Worm (Caenorhabditis elegans) whole organism, L1 larva: ENCODE results near the gene oac-20.
"Not testable (repeated sequence)": the region's sequence is repeated elsewhere in the genome, so short reads cannot be mapped to it uniquely, and the experiment has no call there.

Experiments used
- C16A3.4 ChIP-seq: fragments of 150-350 bp; optimal IDR thresholded peaks from 2 replicates; lab custom pipeline; 2014; ENCODE audit warnings: missing biosample characterization, missing genetic modification characterization
- F16B12.6 ChIP-seq: fragments of 150-350 bp; optimal IDR thresholded peaks from 2 replicates; lab custom pipeline; 2014; ENCODE audit warnings: missing biosample characterization, missing genetic modification characterization
- blmp-1 ChIP-seq: fragments of 150-350 bp; optimal IDR thresholded peaks from 2 replicates; lab custom pipeline; 2014; ENCODE audit warnings: missing biosample characterization, missing genetic modification characterization
- ceh-63 ChIP-seq: fragments of 200-800 bp; sonication (Bioruptor generic); optimal IDR thresholded peaks from 2 replicates; lab custom pipeline; 2018; ENCODE audit warnings: mild to moderate bottlenecking, missing genetic modification characterization, missing compliant biosample characterization
- ceh-8 ChIP-seq: fragments of 200-800 bp; sonication (Bioruptor generic); optimal IDR thresholded peaks from 2 replicates; lab custom pipeline; 2018; ENCODE audit warnings: mild to moderate bottlenecking, missing genetic modification characterization, moderate library complexity, missing compliant biosample characterization
- ceh-82 ChIP-seq, 3 experiments: fragments of 150-350 bp in 1 of 3; sonication (generic microtip) in 2 of 3; optimal IDR thresholded peaks; 2 replicates each; lab custom pipeline; 2014 to 2017; ENCODE audit warnings: missing biosample characterization in 3 of 3, missing genetic modification characterization in 3 of 3
- ceh-88 ChIP-seq: fragments of 200-800 bp; sonication (Bioruptor generic); IDR thresholded peaks from 2 replicates; pipeline ENCODE4 v1.3.6; 2022; ENCODE audit warnings: missing genetic modification characterization, missing compliant biosample characterization
- ces-1 ChIP-seq: fragments of 150-350 bp; optimal IDR thresholded peaks from 2 replicates; lab custom pipeline; 2014; ENCODE audit warnings: missing biosample characterization, missing genetic modification reagents, missing genetic modification characterization
- dpl-1 ChIP-seq, 3 experiments: fragments of 150-350 bp in 2 of 3; sonication (generic microtip) in 1 of 3; optimal IDR thresholded peaks; 2 replicates each; lab custom pipeline; 2014 to 2017; ENCODE audit warnings: missing biosample characterization in 3 of 3, missing genetic modification characterization in 3 of 3, missing genetic modification reagents in 3 of 3
- efl-1 ChIP-seq, 4 experiments: fragments of 150-350 bp; optimal IDR thresholded peaks in 3 of 4; peaks in 1 of 4; 1 replicate in 1 of 4; 2 replicates in 3 of 4; lab custom pipeline; 2014; ENCODE audit warnings: missing biosample characterization in 2 of 4, missing genetic modification characterization in 2 of 4, missing genetic modification reagents in 2 of 4
- egl-13 ChIP-seq: sonication (generic microtip); optimal IDR thresholded peaks from 2 replicates; lab custom pipeline; 2016; ENCODE audit warnings: missing genotype, missing genetic modification reagents, missing genetic modification characterization, missing compliant biosample characterization
- elt-3 ChIP-seq, 6 experiments: fragments of 150-350 bp in 1 of 6; sonication (generic microtip); optimal IDR thresholded peaks; 2 replicates each; lab custom pipeline; 2017 to 2018; ENCODE audit warnings: missing biosample characterization in 6 of 6, missing genetic modification characterization in 6 of 6, inconsistent platforms in 1 of 6
- ets-5 ChIP-seq: fragments of 200-800 bp; sonication (Bioruptor generic); IDR thresholded peaks from 2 replicates; pipeline ENCODE4 v1.3.6; 2022; ENCODE audit warnings: missing genetic modification characterization, missing compliant biosample characterization
- fkh-4 ChIP-seq: sonication (generic microtip); optimal IDR thresholded peaks from 2 replicates; lab custom pipeline; 2016; ENCODE audit warnings: missing compliant biosample characterization, missing genetic modification characterization, borderline replicate concordance
- fkh-8 ChIP-seq: sonication (generic microtip); optimal IDR thresholded peaks from 2 replicates; lab custom pipeline; 2016; ENCODE audit warnings: mild to moderate bottlenecking, missing genetic modification characterization, missing compliant biosample characterization
- fos-1 ChIP-seq: fragments of 150-350 bp; optimal IDR thresholded peaks from 2 replicates; lab custom pipeline; 2014; ENCODE audit warnings: missing biosample characterization, missing genetic modification characterization
- hlh-4 ChIP-seq: sonication (generic microtip); optimal IDR thresholded peaks from 2 replicates; lab custom pipeline; 2016; ENCODE audit warnings: mild to moderate bottlenecking, missing genetic modification characterization, missing compliant biosample characterization
- irx-1 ChIP-seq: sonication (generic microtip); optimal IDR thresholded peaks from 2 replicates; lab custom pipeline; 2016; ENCODE audit warnings: missing genetic modification characterization, missing compliant biosample characterization
- jun-1 ChIP-seq: fragments of 150-350 bp; optimal IDR thresholded peaks from 2 replicates; lab custom pipeline; 2014; ENCODE audit warnings: missing biosample characterization, missing genetic modification reagents, missing genetic modification characterization
- lin-14 ChIP-seq: fragments of 200-800 bp; sonication (Bioruptor generic); optimal IDR thresholded peaks from 2 replicates; lab custom pipeline; 2018; ENCODE audit warnings: mild to moderate bottlenecking, missing genetic modification characterization, moderate library complexity, missing compliant biosample characterization
- lin-35 ChIP-seq, 2 experiments: fragments of 150-350 bp; optimal IDR thresholded peaks; 2 replicates each; lab custom pipeline; 2014; ENCODE audit warnings: missing biosample characterization in 2 of 2, missing genetic modification characterization in 2 of 2, missing genetic modification reagents in 2 of 2
- mab-9 ChIP-seq: fragments of 200-800 bp; sonication (Bioruptor generic); IDR thresholded peaks from 2 replicates; pipeline ENCODE4 v1.3.6; 2022; ENCODE audit warnings: missing genetic modification reagents, missing genetic modification characterization, missing compliant biosample characterization
- mep-1 ChIP-seq: fragments of 150-350 bp; optimal IDR thresholded peaks from 2 replicates; lab custom pipeline; 2014; ENCODE audit warnings: missing biosample characterization, missing genetic modification characterization
- nhr-19 ChIP-seq: fragments of 200-800 bp; sonication (Bioruptor generic); conservative IDR thresholded peaks from 2 replicates; pipeline ENCODE4 v1.3.6; 2022; ENCODE audit warnings: missing genetic modification characterization, missing compliant biosample characterization
- nhr-20 ChIP-seq: sonication (generic microtip); optimal IDR thresholded peaks from 2 replicates; lab custom pipeline; 2016; ENCODE audit warnings: mild to moderate bottlenecking, missing genetic modification characterization, missing compliant biosample characterization
- nhr-237 ChIP-seq: fragments of 150-350 bp; optimal IDR thresholded peaks from 2 replicates; lab custom pipeline; 2014; ENCODE audit warnings: missing biosample characterization, missing genetic modification characterization
- nhr-28 ChIP-seq: fragments of 150-350 bp; optimal IDR thresholded peaks from 2 replicates; lab custom pipeline; 2014; ENCODE audit warnings: missing biosample characterization, missing genetic modification characterization
- nhr-47 ChIP-seq: sonication (generic microtip); optimal IDR thresholded peaks from 2 replicates; lab custom pipeline; 2016; ENCODE audit warnings: mild to moderate bottlenecking, missing genetic modification characterization, moderate library complexity, missing compliant biosample characterization
- nhr-77 ChIP-seq: fragments of 150-350 bp; optimal IDR thresholded peaks from 2 replicates; lab custom pipeline; 2014; ENCODE audit warnings: missing biosample characterization, missing genetic modification characterization
- nhr-85 ChIP-seq: sonication (generic microtip); peaks from one replicate; lab custom pipeline; 2016; ENCODE audit warnings: missing genetic modification characterization, inconsistent platforms, missing compliant biosample characterization
- nhr-90 ChIP-seq: sonication (generic microtip); optimal IDR thresholded peaks from 2 replicates; lab custom pipeline; 2016; ENCODE audit warnings: mild to moderate bottlenecking, missing genetic modification characterization, missing compliant biosample characterization; ENCODE audit not compliant: poor library complexity
- pag-3 ChIP-seq: sonication (generic microtip); optimal IDR thresholded peaks from 2 replicates; lab custom pipeline; 2017; ENCODE audit warnings: missing genetic modification characterization, mild to moderate bottlenecking, missing compliant biosample characterization, antibody characterized with exemption, borderline replicate concordance; ENCODE audit not compliant: insufficient read depth
- pax-3 ChIP-seq: fragments of 200-800 bp; sonication (Bioruptor generic); optimal IDR thresholded peaks from 2 replicates; lab custom pipeline; 2018; ENCODE audit warnings: mild to moderate bottlenecking, missing genetic modification characterization, moderate library complexity, missing compliant biosample characterization
- rnt-1 ChIP-seq: sonication (generic microtip); optimal IDR thresholded peaks from 2 replicates; lab custom pipeline; 2016; ENCODE audit warnings: mild to moderate bottlenecking, missing genetic modification characterization, moderate library complexity, missing compliant biosample characterization
- skn-1 ChIP-seq: fragments of 150-350 bp; optimal IDR thresholded peaks from 2 replicates; lab custom pipeline; 2014; ENCODE audit warnings: missing biosample characterization, missing genetic modification characterization
- snpc-4 ChIP-seq: fragments of 150-350 bp; optimal IDR thresholded peaks from 2 replicates; lab custom pipeline; 2014; ENCODE audit warnings: missing biosample characterization, missing genetic modification characterization
- snu-23 ChIP-seq: sonication (generic microtip); optimal IDR thresholded peaks from 2 replicates; lab custom pipeline; 2016; ENCODE audit warnings: missing genetic modification characterization, missing compliant biosample characterization
- sptf-1 ChIP-seq: fragments of 150-350 bp; optimal IDR thresholded peaks from 2 replicates; lab custom pipeline; 2014; ENCODE audit warnings: missing biosample characterization, missing genetic modification characterization
- sup-37 ChIP-seq: fragments of 200-800 bp; sonication (Bioruptor generic); optimal IDR thresholded peaks from 2 replicates; lab custom pipeline; 2018; ENCODE audit warnings: mild to moderate bottlenecking, missing genetic modification characterization, missing compliant biosample characterization
- tbx-2 ChIP-seq: sonication (generic microtip); optimal IDR thresholded peaks from 2 replicates; lab custom pipeline; 2016; ENCODE audit warnings: missing genetic modification characterization, missing compliant biosample characterization
- unc-130 ChIP-seq: fragments of 150-350 bp; optimal IDR thresholded peaks from 2 replicates; lab custom pipeline; 2017; ENCODE audit warnings: missing biosample characterization, missing genetic modification characterization, inconsistent platforms
- unc-62 ChIP-seq: fragments of 150-350 bp; optimal IDR thresholded peaks from 2 replicates; lab custom pipeline; 2014; ENCODE audit warnings: missing biosample characterization, missing genetic modification reagents, missing genetic modification characterization
- unc-86 ChIP-seq: sonication (generic microtip); optimal IDR thresholded peaks from 2 replicates; lab custom pipeline; 2016; ENCODE audit warnings: missing genetic modification characterization, missing compliant biosample characterization
- unc-98 ChIP-seq: fragments of 200-800 bp; sonication (Bioruptor generic); IDR thresholded peaks from 2 replicates; pipeline ENCODE4 v1.3.6; 2022; ENCODE audit warnings: missing genetic modification characterization, missing compliant biosample characterization
- zag-1 ChIP-seq: fragments of 150-350 bp; optimal IDR thresholded peaks from 2 replicates; lab custom pipeline; 2014; ENCODE audit warnings: missing biosample characterization, missing genetic modification characterization
- zip-4 ChIP-seq: fragments of 200-800 bp; sonication (Bioruptor generic); optimal IDR thresholded peaks from 2 replicates; lab custom pipeline; 2018; ENCODE audit warnings: mild to moderate bottlenecking, missing genetic modification characterization, moderate library complexity, missing compliant biosample characterization

The oac-20 gene

DNA sequence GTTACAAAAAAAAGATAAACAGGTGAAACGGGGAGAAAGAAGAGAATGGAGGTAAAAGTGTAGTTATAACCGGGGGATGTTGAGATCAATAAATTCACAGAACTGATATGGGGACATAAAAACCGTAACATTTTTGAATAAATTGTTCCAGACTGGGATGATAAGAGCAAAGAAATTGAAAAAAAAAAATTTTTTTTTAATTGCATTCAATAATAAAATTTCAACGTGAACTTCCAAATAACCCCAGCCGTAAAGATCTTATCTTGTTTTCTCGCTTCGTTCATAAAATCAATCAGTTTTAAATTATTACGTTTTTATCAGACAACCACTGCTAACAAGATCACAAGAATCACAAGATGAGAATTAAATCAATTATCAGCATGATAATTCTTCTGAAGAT is 13.3 kb downstream of the oac-20 start, which contains the start of gene C06C6.7:
TSS of gene C06C6.7 (plus strand) at position 301 of the 400 bp plus-strand sequence.
- TF ChIP-seq F16B12.6 (tag; lab: Kevin White, UChicago); sptf-1 (tag; lab: Kevin White, UChicago); ceh-82 (tag; optimal IDR thresholded peaks at IDR 0.05; lab: Kevin White, UChicago): not testable (repeated sequence)

DNA sequence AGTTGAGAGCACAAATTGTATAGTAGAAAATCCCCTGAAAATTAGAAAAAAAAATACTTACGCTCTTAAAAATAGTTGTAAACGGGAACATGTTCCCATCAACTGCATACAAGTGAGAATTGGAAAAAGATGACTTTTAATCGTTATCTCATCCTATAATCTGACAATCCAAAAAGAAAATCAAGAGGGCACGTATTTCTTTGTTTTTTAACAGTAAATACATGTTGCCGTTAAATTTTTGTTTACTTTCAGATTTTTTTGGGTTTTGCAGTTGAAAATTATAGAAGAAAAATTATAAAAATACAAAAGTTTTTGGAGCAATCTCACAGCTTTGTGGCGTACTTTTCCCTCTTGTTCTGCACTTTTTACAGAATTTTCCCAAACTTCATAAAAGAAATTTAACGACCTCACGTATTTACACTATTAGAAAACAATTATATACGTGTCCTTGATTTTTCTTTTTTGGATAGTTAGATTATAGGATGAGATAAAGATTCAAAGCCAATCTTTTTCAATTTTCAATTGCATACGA is 18.2 kb downstream of the oac-20 start, which contains the start of the genes C06C6.9 and C06C6.8:
TSS of gene C06C6.9 (minus strand) at position 101 of the 532 bp plus-strand sequence.
TSS of gene C06C6.8 (plus strand) at position 482 of the 532 bp plus-strand sequence.
- no peak for TF ChIP-seq efl-1 (optimal IDR thresholded peaks at IDR 0.05; lab: Kevin White, UChicago)
- TF ChIP-seq efl-1 (GFP tag; optimal IDR thresholded peaks at IDR 0.05 in 1 of 2; lab: Kevin White, UChicago): peak in 1 of 2 experiments; percentile 70
- TF ChIP-seq zip-4 (GFP tag; lab: Kevin White, UChicago): no peak

DNA sequence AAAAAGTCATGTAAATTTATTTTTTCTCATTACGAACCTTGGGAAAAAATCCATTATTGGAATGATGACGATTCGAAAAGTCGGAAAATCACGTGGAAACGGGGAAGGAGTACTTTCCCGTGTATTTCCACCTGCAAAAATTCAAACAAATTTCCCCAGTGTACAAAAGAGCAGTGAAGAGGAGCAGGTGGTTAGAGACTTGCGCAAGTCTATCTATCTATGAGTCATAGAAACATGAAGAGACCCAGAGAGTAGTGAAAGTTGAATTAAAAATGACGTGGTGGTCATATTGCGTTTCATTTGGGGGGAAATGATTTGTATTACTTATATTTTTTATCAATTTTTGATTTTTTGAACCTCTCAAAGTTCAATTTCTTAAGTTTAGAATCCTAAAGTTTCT is 21.9 kb downstream of the oac-20 start, which contains the start of gene nhr-50:
TSS of gene nhr-50 (minus strand) at position 199 of the 400 bp plus-strand sequence.
- TF ChIP-seq ceh-8 (GFP tag; lab: Kevin White, UChicago) (peak; percentile 38), pax-3 (tag; lab: Kevin White, UChicago) (peak; percentile 36), unc-98 (GFP tag; lab: Robert Waterston, UW) (no peak), nhr-20 (tag; lab: Kevin White, UChicago) (peak; percentile 70), egl-13 (tag; lab: Kevin White, UChicago) (no peak), blmp-1 (tag; lab: Kevin White, UChicago) (peak; percentile 88), unc-130 (no peak), nhr-237 (tag; lab: Kevin White, UChicago) (peak; percentile 18), efl-1 (optimal IDR thresholded peaks at IDR 0.05; lab: Kevin White, UChicago) (peak; percentile 28 to 36), efl-1 (GFP tag; optimal IDR thresholded peaks at IDR 0.05 in 1 of 2; lab: Kevin White, UChicago) (peak; percentile 15 to 95), tbx-2 (tag; lab: Kevin White, UChicago) (peak; percentile 11), ets-5 (GFP tag; lab: Robert Waterston, UW) (no peak), lin-14 (GFP tag; lab: Kevin White, UChicago) (peak; percentile 84), nhr-28 (tag; lab: Kevin White, UChicago) (no peak), skn-1 (tag; lab: Kevin White, UChicago) (peak; percentile 69), snu-23 (GFP tag; lab: Kevin White, UChicago) (peak; percentile 46), dpl-1 (GFP tag; optimal IDR thresholded peaks at IDR 0.05; lab: Kevin White, UChicago) (peak in 1 of 3 experiments; percentile 30), lin-35 (GFP tag; optimal IDR thresholded peaks at IDR 0.05; lab: Kevin White, UChicago) (peak; percentile 13 to 27), rnt-1 (tag; lab: Kevin White, UChicago) (peak; percentile 10), fos-1 (peak; percentile 91), nhr-85 (tag; lab: Kevin White, UChicago) (peak; percentile 85), hlh-4 (tag; lab: Kevin White, UChicago) (peak; percentile 80), sup-37 (GFP tag; lab: Kevin White, UChicago) (no peak), zip-4 (GFP tag; lab: Kevin White, UChicago) (no peak), ceh-63 (no peak), unc-86 (tag; lab: Kevin White, UChicago) (no peak), snpc-4 (tag; lab: Kevin White, UChicago) (peak; percentile 5), nhr-47 (tag; lab: Kevin White, UChicago) (peak; percentile 61), zag-1 (no peak), nhr-19 (GFP tag; lab: Robert Waterston, UW) (no peak; the same call in 1 of the 2 replicates), irx-1 (tag; lab: Kevin White, UChicago) (no peak), nhr-90 (peak; percentile 36), ces-1 (no peak), elt-3 (tag; optimal IDR thresholded peaks at IDR 0.05; lab: Kevin White, UChicago) (peak in 1 of 6 experiments; percentile 21), F16B12.6 (tag; lab: Kevin White, UChicago) (no peak), fkh-4 (no peak), fkh-8 (tag; lab: Kevin White, UChicago) (peak; percentile 88), unc-62 (no peak), pag-3 (no peak), jun-1 (tag; lab: Kevin White, UChicago) (peak; percentile 93), nhr-77 (tag; lab: Kevin White, UChicago) (peak; percentile 51), mab-9 (no peak), ceh-88 (no peak), C16A3.4 (tag; lab: Kevin White, UChicago) (no peak), mep-1 (tag; lab: Kevin White, UChicago) (peak; percentile 25)
